Worm (Caenorhabditis elegans): Measurements from ENCODE around the gene H12D21.5.
A peak's percentile ranks its signal among the peaks of the same experiment; 100 is the strongest.

H12D21.5 gene

ce11 chrV:14849628-14850027 lies 44.2 kb upstream of the H12D21.5 start (continued):
- TF ChIP-seq lir-3 (tag; optimal IDR thresholded peaks at IDR 0.05; ENCODE audit: poor library complexity) (peak; percentile 29), mef-2 (tag; optimal IDR thresholded peaks at IDR 0.05) (no peak), tlp-1 (tag; optimal IDR thresholded peaks at IDR 0.05) (no peak), egl-27 (tag; optimal IDR thresholded peaks at IDR 0.05) (no peak), C16A3.4 (tag; optimal IDR thresholded peaks at IDR 0.05) (peak; percentile 63), nhr-85 (tag) (peak; percentile 92), sox-4 (tag; optimal IDR thresholded peaks at IDR 0.05) (no peak), C34B4.2 (tag; optimal IDR thresholded peaks at IDR 0.05) (no peak), nhr-76 (tag; optimal IDR thresholded peaks at IDR 0.05) (no peak), nhr-20 (tag; optimal IDR thresholded peaks at IDR 0.05) (peak; percentile 81), nhr-77 (tag; optimal IDR thresholded peaks at IDR 0.05) (no peak), nhr-19 (GFP tag; conservative IDR thresholded peaks at IDR 0.05) (peak; percentile 46; the same call in 1 of the 2 replicates), fkh-8 (tag; optimal IDR thresholded peaks at IDR 0.05) (peak; percentile 36), ama-1 (optimal IDR thresholded peaks at IDR 0.05) (peak; percentile 33), tbx-2 (tag; optimal IDR thresholded peaks at IDR 0.05) (peak; percentile 62), efl-1 (optimal IDR thresholded peaks at IDR 0.05) (peak; percentile 27 to 43), efl-1 (GFP tag; optimal IDR thresholded peaks at IDR 0.05 in 1 of 2) (peak; percentile 20 to 84), nhr-12 (tag; optimal IDR thresholded peaks at IDR 0.05) (no peak), fos-1 (tag; optimal IDR thresholded peaks at IDR 0.05) (peak; percentile 24), hlh-4 (tag; optimal IDR thresholded peaks at IDR 0.05) (no peak), ceh-82 (tag; optimal IDR thresholded peaks at IDR 0.05) (peak in 1 of 3 experiments; percentile 62), isw-1 (GFP tag; IDR thresholded peaks at IDR 0.05) (no peak), unc-86 (tag; optimal IDR thresholded peaks at IDR 0.05) (no peak), skn-1 (tag; optimal IDR thresholded peaks at IDR 0.05) (peak; percentile 52), elt-2 (tag; optimal IDR thresholded peaks at IDR 0.05) (peak; percentile 52), ceh-88 (GFP tag; IDR thresholded peaks at IDR 0.05) (no peak), dsc-1 (tag; optimal IDR thresholded peaks at IDR 0.05) (no peak), zag-1 (tag; optimal IDR thresholded peaks at IDR 0.05) (no peak), fkh-10 (GFP tag; optimal IDR thresholded peaks at IDR 0.05) (no peak), mdl-1 (tag; optimal IDR thresholded peaks at IDR 0.05) (peak in 1 of 2 experiments; percentile 83), rnt-1 (tag; optimal IDR thresholded peaks at IDR 0.05) (peak; percentile 46), unc-62 (GFP tag; optimal IDR thresholded peaks at IDR 0.05) (no peak), lin-14 (GFP tag; optimal IDR thresholded peaks at IDR 0.05) (peak; percentile 91)

DNA sequence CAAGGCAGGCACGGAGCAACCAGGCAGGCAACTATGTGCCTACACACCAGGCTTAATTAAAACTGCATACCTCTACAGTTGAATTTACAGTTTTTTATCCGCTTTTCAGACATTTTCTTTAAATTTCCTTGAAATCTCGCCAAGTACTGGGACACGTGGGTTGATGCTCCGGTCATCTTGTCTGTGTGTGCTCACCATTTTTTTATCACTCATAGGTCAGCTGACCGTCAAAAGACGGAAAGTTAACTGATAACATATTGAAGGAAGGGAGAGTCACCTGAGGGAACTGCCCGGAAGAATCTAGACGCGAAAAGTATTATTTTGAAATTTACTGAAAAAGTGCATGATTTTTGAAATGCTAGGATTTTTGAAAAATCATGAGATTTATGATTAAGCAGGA lies 43.3 kb upstream of the H12D21.5 start:
- no peak for TF ChIP-seq hlh-4 (tag; optimal IDR thresholded peaks at IDR 0.05)
- TF ChIP-seq fos-1 (tag; optimal IDR thresholded peaks at IDR 0.05), result no peak
- no peak for TF ChIP-seq ets-5 (GFP tag; IDR thresholded peaks at IDR 0.05)
- no peak for TF ChIP-seq aly-2 (tag; optimal IDR thresholded peaks at IDR 0.05)
- TF ChIP-seq tlp-1 (tag; optimal IDR thresholded peaks at IDR 0.05), result no peak
- TF ChIP-seq egl-27 (tag; optimal IDR thresholded peaks at IDR 0.05), result no peak
- TF ChIP-seq ceh-88 (GFP tag; IDR thresholded peaks at IDR 0.05), result no peak
- peak; percentile 22 for TF ChIP-seq jun-1 (tag; optimal IDR thresholded peaks at IDR 0.05)
- TF ChIP-seq mdl-1 (tag; optimal IDR thresholded peaks at IDR 0.05), result peak in 1 of 2 experiments; percentile 73
- peak; percentile 8 for TF ChIP-seq nhr-20 (tag; optimal IDR thresholded peaks at IDR 0.05)
- no peak for TF ChIP-seq mef-2 (tag; optimal IDR thresholded peaks at IDR 0.05)
- peak in 1 of 2 experiments; percentile 52 for TF ChIP-seq lin-35 (GFP tag; optimal IDR thresholded peaks at IDR 0.05)
- no peak for TF ChIP-seq nhr-12 (tag; optimal IDR thresholded peaks at IDR 0.05)
- peak; percentile 87 for TF ChIP-seq elt-2 (tag; optimal IDR thresholded peaks at IDR 0.05)
- TF ChIP-seq unc-30 (tag; optimal IDR thresholded peaks at IDR 0.05), result no peak
- no peak for TF ChIP-seq mab-9 (GFP tag; IDR thresholded peaks at IDR 0.05)
- no peak for TF ChIP-seq ces-1 (GFP tag; optimal IDR thresholded peaks at IDR 0.05)
- no peak for TF ChIP-seq nhr-28 (tag; optimal IDR thresholded peaks at IDR 0.05)
- no peak for TF ChIP-seq elt-3 (tag; optimal IDR thresholded peaks at IDR 0.05)
- no peak for TF ChIP-seq nhr-84 (tag; optimal IDR thresholded peaks at IDR 0.05)
- no peak for TF ChIP-seq efl-3 (GFP tag; optimal IDR thresholded peaks at IDR 0.05)
- no peak for TF ChIP-seq zip-4 (GFP tag; optimal IDR thresholded peaks at IDR 0.05)
- no peak for TF ChIP-seq dsc-1 (tag; optimal IDR thresholded peaks at IDR 0.05)
- TF ChIP-seq ztf-11 (tag; optimal IDR thresholded peaks at IDR 0.05), result no peak
- no peak for TF ChIP-seq grh-1 (GFP tag; IDR thresholded peaks at IDR 0.05)
- no peak for TF ChIP-seq blmp-1 (tag; optimal IDR thresholded peaks at IDR 0.05)
- TF ChIP-seq alr-1 (tag; optimal IDR thresholded peaks at IDR 0.05; ENCODE audit: borderline replicate concordance), result no peak
- TF ChIP-seq skn-1 (tag; optimal IDR thresholded peaks at IDR 0.05), result peak; percentile 49
- TF ChIP-seq Y116A8C.19 (tag; optimal IDR thresholded peaks at IDR 0.05; ENCODE audit: borderline replicate concordance), result no peak
- TF ChIP-seq nhr-11 (tag; optimal IDR thresholded peaks at IDR 0.05), result no peak
- no peak for TF ChIP-seq ceh-8 (GFP tag; optimal IDR thresholded peaks at IDR 0.05)

All from whole organism, L1 larva.